Fruit fly (Drosophila melanogaster) whole organism, embryonic: ENCODE data around the gene CG3368.

Experiments used
- Ada2b ChIP-seq: fragments of 200-800 bp; sonication (Bioruptor generic); IDR thresholded peaks from 2 replicates; pipeline ENCODE4 v1.3.6; 2022; ENCODE audit warnings: missing biosample characterization, missing genetic modification characterization
- Adf1 ChIP-seq: fragments of 200-800 bp; sonication (Bioruptor generic); IDR thresholded peaks from 2 replicates; pipeline ENCODE4 v1.3.6; 2022; ENCODE audit warnings: missing biosample characterization, missing genetic modification characterization
- CG10209 ChIP-seq: fragments of 200-800 bp; sonication (Bioruptor generic); optimal IDR thresholded peaks from 3 replicates; lab custom pipeline; 2017; ENCODE audit warnings: missing biosample characterization, mild to moderate bottlenecking, missing genetic modification characterization, missing genetic modification reagents
- CG10431 ChIP-seq: fragments of 200-800 bp; sonication (Bioruptor generic); optimal IDR thresholded peaks from 3 replicates; lab custom pipeline; 2018; ENCODE audit warnings: missing biosample characterization, mild to moderate bottlenecking, missing genetic modification characterization
- CG10959 ChIP-seq: fragments of 200-800 bp; sonication (Bioruptor generic); IDR thresholded peaks from 2 replicates; pipeline ENCODE4 v1.3.6; 2022; ENCODE audit warnings: missing biosample characterization, missing genetic modification characterization
- CG11696 ChIP-seq: fragments of 200-800 bp; sonication (Bioruptor generic); IDR thresholded peaks from 2 replicates; pipeline ENCODE4 v1.3.6; 2022; ENCODE audit warnings: missing biosample characterization, missing genetic modification characterization
- CG12155 ChIP-seq: fragments of 200-800 bp; sonication (Bioruptor generic); optimal IDR thresholded peaks from 3 replicates; lab custom pipeline; 2016; ENCODE audit warnings: missing biosample characterization, missing genetic modification characterization
- CG12744 ChIP-seq: fragments of 200-800 bp; sonication (Bioruptor generic); optimal IDR thresholded peaks from 2 replicates; lab custom pipeline; 2016; ENCODE audit warnings: missing biosample characterization, missing genetic modification characterization
- CG12769 ChIP-seq: fragments of 200-800 bp; sonication (Bioruptor generic); optimal IDR thresholded peaks from 2 replicates; lab custom pipeline; 2019; ENCODE audit warnings: missing biosample characterization, mild to moderate bottlenecking, missing genetic modification characterization, moderate library complexity
- CG13775 ChIP-seq: fragments of 200-800 bp; sonication (Bioruptor generic); optimal IDR thresholded peaks from 3 replicates; lab custom pipeline; 2017; ENCODE audit warnings: missing biosample characterization, mild to moderate bottlenecking, missing genetic modification characterization
- CG14965 ChIP-seq: fragments of 200-800 bp; sonication (Bioruptor generic); optimal IDR thresholded peaks from 2 replicates; lab custom pipeline; 2016; ENCODE audit warnings: missing biosample characterization, missing genetic modification characterization, borderline replicate concordance
- CG1602 ChIP-seq: fragments of 200-800 bp; sonication (Bioruptor generic); optimal IDR thresholded peaks from 3 replicates; lab custom pipeline; 2016; ENCODE audit warnings: missing biosample characterization, missing genetic modification characterization
- CG1647 ChIP-seq: fragments of 200-800 bp; sonication (Bioruptor generic); optimal IDR thresholded peaks from 3 replicates; lab custom pipeline; 2016; ENCODE audit warnings: missing biosample characterization, missing genetic modification characterization
- CG17802 ChIP-seq: fragments of 200-800 bp; sonication (Bioruptor generic); optimal IDR thresholded peaks from 2 replicates; lab custom pipeline; 2018; ENCODE audit warnings: missing biosample characterization, mild to moderate bottlenecking, missing genetic modification characterization, moderate library complexity
- CG17829 ChIP-seq: fragments of 200-800 bp; optimal IDR thresholded peaks from 2 replicates; lab custom pipeline; 2019; ENCODE audit warnings: missing biosample characterization, mild to moderate bottlenecking, missing genetic modification characterization, moderate library complexity
- CG2875 ChIP-seq: fragments of 200-800 bp; sonication (Bioruptor generic); optimal IDR thresholded peaks from 2 replicates; lab custom pipeline; 2017; ENCODE audit warnings: missing biosample characterization, mild to moderate bottlenecking, missing genetic modification characterization, missing genetic modification reagents
- CG3065 ChIP-seq: fragments of 200-800 bp; sonication (Bioruptor generic); optimal IDR thresholded peaks from 2 replicates; lab custom pipeline; 2016; ENCODE audit warnings: missing biosample characterization, missing genetic modification characterization
- CG43689 ChIP-seq: fragments of 200-800 bp; sonication (Bioruptor generic); IDR thresholded peaks from 2 replicates; pipeline ENCODE4 v1.3.6; 2022; ENCODE audit warnings: missing biosample characterization, missing genetic modification characterization
- CG6175 ChIP-seq: fragments of 200-800 bp; sonication (Bioruptor generic); IDR thresholded peaks from 3 replicates; pipeline ENCODE4 v1.3.6; 2022; ENCODE audit warnings: missing biosample characterization, missing genetic modification characterization
- Dad ChIP-seq: fragments of 200-800 bp; sonication (Bioruptor generic); optimal IDR thresholded peaks from 3 replicates; lab custom pipeline; 2016; ENCODE audit warnings: missing biosample characterization, missing genetic modification characterization
- Doc2 ChIP-seq: fragments of 200-800 bp; sonication (Bioruptor generic); IDR thresholded peaks from 2 replicates; pipeline ENCODE4 v1.3.6; 2022; ENCODE audit warnings: missing biosample characterization, missing genetic modification characterization
- Drgx ChIP-seq: fragments of 200-800 bp; sonication (Bioruptor generic); IDR thresholded peaks from 2 replicates; pipeline ENCODE4 v1.3.6; 2022; ENCODE audit warnings: missing biosample characterization, missing genetic modification characterization
- Ets65A ChIP-seq: fragments of 200-800 bp; sonication (Bioruptor generic); peaks from one replicate; lab custom pipeline; 2016; ENCODE audit warnings: missing biosample characterization, missing genetic modification characterization
- H2.0 ChIP-seq: fragments of 200-800 bp; sonication (Bioruptor generic); IDR thresholded peaks from 2 replicates; pipeline ENCODE4 v1.3.6; 2022; ENCODE audit warnings: missing biosample characterization, missing genetic modification characterization
- Hmr ChIP-seq: fragments of 200-800 bp; sonication (Bioruptor generic); optimal IDR thresholded peaks from 3 replicates; lab custom pipeline; 2017; ENCODE audit warnings: mild to moderate bottlenecking, missing biosample characterization, missing genetic modification reagents, missing genetic modification characterization
- Hr3 ChIP-seq: fragments of 200-800 bp; sonication (Bioruptor generic); optimal IDR thresholded peaks from 3 replicates; lab custom pipeline; 2016; ENCODE audit warnings: missing biosample characterization, missing genetic modification characterization
- Meics ChIP-seq: fragments of 200-800 bp; sonication (Bioruptor generic); optimal IDR thresholded peaks from 2 replicates; lab custom pipeline; 2017; ENCODE audit warnings: missing biosample characterization, mild to moderate bottlenecking, missing genetic modification characterization
- NC2β ChIP-seq: fragments of 200-800 bp; sonication (Bioruptor generic); optimal IDR thresholded peaks from 2 replicates; lab custom pipeline; 2016; ENCODE audit warnings: missing biosample characterization, missing genetic modification characterization
- Six4 ChIP-seq: fragments of 200-800 bp; sonication (Bioruptor generic); optimal IDR thresholded peaks from 2 replicates; lab custom pipeline; 2016; ENCODE audit warnings: missing biosample characterization, missing genetic modification characterization
- Sox102F ChIP-seq: fragments of 200-800 bp; sonication (Bioruptor generic); optimal IDR thresholded peaks from 2 replicates; lab custom pipeline; 2018; ENCODE audit warnings: missing biosample characterization, mild to moderate bottlenecking, missing genetic modification characterization, moderate library complexity
- Spps ChIP-seq: fragments of 200-800 bp; sonication (Bioruptor generic); optimal IDR thresholded peaks from 2 replicates; lab custom pipeline; 2018; ENCODE audit warnings: missing biosample characterization, mild to moderate bottlenecking, missing genetic modification characterization
- Usf ChIP-seq: fragments of 200-800 bp; sonication (Bioruptor generic); optimal IDR thresholded peaks from 2 replicates; lab custom pipeline; 2017; ENCODE audit warnings: missing genotype, missing biosample characterization, missing genetic modification characterization
- Xrp1 ChIP-seq: fragments of 200-800 bp; sonication (Bioruptor generic); IDR thresholded peaks from 2 replicates; pipeline ENCODE4 v1.3.6; 2022; ENCODE audit warnings: missing biosample characterization, missing genetic modification characterization
- ab ChIP-seq: fragments of 200-800 bp; sonication (Bioruptor generic); optimal IDR thresholded peaks from 2 replicates; lab custom pipeline; 2016; ENCODE audit warnings: missing biosample characterization, missing genetic modification characterization
- al ChIP-seq: fragments of 200-800 bp; sonication (Bioruptor generic); IDR thresholded peaks from 2 replicates; pipeline ENCODE4 v1.3.6; 2022; ENCODE audit warnings: missing biosample characterization, missing genetic modification characterization
- ato ChIP-seq: fragments of 200-800 bp; sonication (Bioruptor generic); IDR thresholded peaks from 2 replicates; pipeline ENCODE4 v1.3.6; 2022; ENCODE audit warnings: missing biosample characterization, missing genetic modification characterization; ENCODE audit not compliant: partially characterized antibody
- az2 ChIP-seq: fragments of 200-800 bp; sonication (Bioruptor generic); optimal IDR thresholded peaks from 3 replicates; lab custom pipeline; 2016; ENCODE audit warnings: missing biosample characterization, missing genetic modification characterization
- bigmax ChIP-seq: fragments of 200-800 bp; sonication (Bioruptor generic); optimal IDR thresholded peaks from 2 replicates; lab custom pipeline; 2018; ENCODE audit warnings: missing biosample characterization, mild to moderate bottlenecking, missing genetic modification characterization
- btn ChIP-seq: fragments of 200-800 bp; sonication (Bioruptor generic); optimal IDR thresholded peaks from 2 replicates; lab custom pipeline; 2016; ENCODE audit warnings: missing biosample characterization, missing genetic modification characterization
- chif ChIP-seq, 2 experiments: fragments of 200-800 bp; sonication (Bioruptor generic); optimal IDR thresholded peaks; 3 replicates each; lab custom pipeline; 2016; ENCODE audit warnings: missing biosample characterization in 2 of 2, missing genetic modification characterization in 2 of 2
- dpn ChIP-seq, 2 experiments: fragments of 200-800 bp; sonication (Bioruptor generic); optimal IDR thresholded peaks; 3 replicates each; lab custom pipeline; 2016; ENCODE audit warnings: missing biosample characterization in 2 of 2, missing genetic modification characterization in 2 of 2
- dysf ChIP-seq: fragments of 200-800 bp; sonication (Bioruptor generic); IDR thresholded peaks from 3 replicates; pipeline ENCODE4 v1.3.6; 2022; ENCODE audit warnings: missing biosample characterization, missing genetic modification characterization
- fd64A ChIP-seq: fragments of 200-800 bp; sonication (Bioruptor generic); optimal IDR thresholded peaks from 3 replicates; lab custom pipeline; 2018; ENCODE audit warnings: missing biosample characterization, mild to moderate bottlenecking, missing genetic modification characterization
- gt ChIP-seq: fragments of 200-800 bp; sonication (Bioruptor generic); IDR thresholded peaks from 2 replicates; pipeline ENCODE4 v1.3.6; 2022; ENCODE audit warnings: missing biosample characterization, missing genetic modification characterization
- hb ChIP-seq: fragments of 200-800 bp; sonication (Bioruptor generic); IDR thresholded peaks from 3 replicates; pipeline ENCODE4 v1.3.6; 2022; ENCODE audit warnings: missing biosample characterization, missing genetic modification characterization; ENCODE audit not compliant: partially characterized antibody
- her ChIP-seq: fragments of 200-800 bp; sonication (Bioruptor generic); optimal IDR thresholded peaks from 2 replicates; lab custom pipeline; 2016; ENCODE audit warnings: missing biosample characterization, missing genetic modification characterization
- kni ChIP-seq: fragments of 200-800 bp; sonication (Bioruptor generic); optimal IDR thresholded peaks from 3 replicates; lab custom pipeline; 2017; ENCODE audit warnings: mild to moderate bottlenecking, missing biosample characterization, missing genetic modification reagents, missing genetic modification characterization
- mld ChIP-seq: fragments of 200-800 bp; sonication (Bioruptor generic); IDR thresholded peaks from 3 replicates; pipeline ENCODE4 v1.3.6; 2022; ENCODE audit warnings: missing biosample characterization, missing genetic modification characterization; ENCODE audit not compliant: partially characterized antibody
- oc ChIP-seq: fragments of 200-800 bp; sonication (Bioruptor generic); optimal IDR thresholded peaks from 2 replicates; lab custom pipeline; 2018; ENCODE audit warnings: missing biosample characterization, mild to moderate bottlenecking, missing genetic modification characterization, moderate library complexity
- phol ChIP-seq: fragments of 200-800 bp; sonication (Bioruptor generic); optimal IDR thresholded peaks from 3 replicates; lab custom pipeline; 2018; ENCODE audit warnings: missing biosample characterization, mild to moderate bottlenecking, missing genetic modification characterization, moderate library complexity
- tin ChIP-seq: fragments of 200-800 bp; sonication (Bioruptor generic); optimal IDR thresholded peaks from 3 replicates; lab custom pipeline; 2016; ENCODE audit warnings: missing biosample characterization, missing genetic modification characterization

CG3368 gene

dm6 chr3R:27244742-27245400 is 38.7 kb upstream of the CG3368 start, which contains the start of gene CG18766 (continued):
- no peak for TF ChIP-seq CG10959 (GFP tag; lab: Robert Waterston, UW)
- TF ChIP-seq Six4 (GFP tag; lab: Kevin White, UChicago) = no peak
- TF ChIP-seq CG43689 (GFP tag; lab: Robert Waterston, UW) = no peak
- no peak for TF ChIP-seq dysf (GFP tag; lab: Robert Waterston, UW)
- TF ChIP-seq her (GFP tag; lab: Kevin White, UChicago) = peak; percentile 20
- TF ChIP-seq Hr3 = no peak
- peak; percentile 26 for TF ChIP-seq ab (GFP tag; lab: Kevin White, UChicago)
- TF ChIP-seq hb (GFP tag; lab: Robert Waterston, UW) = 0 out of 3 replicates have a peak, but pooled peaks have one; percentile 20
- TF ChIP-seq CG14965 = no peak
- TF ChIP-seq Usf (GFP tag; lab: Kevin White, UChicago) = no peak
- TF ChIP-seq Hmr (GFP tag; lab: Kevin White, UChicago) = peak; percentile 33
- TF ChIP-seq CG6175 = 0 out of 3 replicates have a peak, but pooled peaks have one; percentile 41
- TF ChIP-seq ato = peak; percentile 42; the same call in 1 of the 2 replicates
- TF ChIP-seq kni (GFP tag; lab: Kevin White, UChicago) = no peak
- TF ChIP-seq CG1602 (GFP tag; lab: Kevin White, UChicago) = no peak
- no peak for TF ChIP-seq CG2875
- TF ChIP-seq Sox102F (GFP tag; lab: Kevin White, UChicago) = no peak
- no peak for TF ChIP-seq CG12155 (GFP tag; lab: Kevin White, UChicago)
- TF ChIP-seq bigmax (GFP tag; lab: Kevin White, UChicago) = no peak
- TF ChIP-seq H2.0 (GFP tag; lab: Robert Waterston, UW) = no peak
- no peak for TF ChIP-seq chif (GFP tag; optimal IDR thresholded peaks at IDR 0.05; lab: Kevin White, UChicago)
- TF ChIP-seq CG10431 (GFP tag; lab: Kevin White, UChicago) = no peak
- TF ChIP-seq CG10209 (GFP tag; lab: Kevin White, UChicago) = no peak
- TF ChIP-seq Dad (GFP tag; lab: Kevin White, UChicago) = no peak
- no peak for TF ChIP-seq mld (GFP tag; lab: Robert Waterston, UW)
- no peak for TF ChIP-seq al (GFP tag; lab: Robert Waterston, UW)
- TF ChIP-seq CG17829 (tag; lab: Kevin White, UChicago) = no peak
- no peak for TF ChIP-seq CG1647 (GFP tag; lab: Kevin White, UChicago)
- TF ChIP-seq az2 (GFP tag; lab: Kevin White, UChicago) = no peak
- TF ChIP-seq NC2β (GFP tag; lab: Kevin White, UChicago) = no peak
- TF ChIP-seq btn (GFP tag; lab: Kevin White, UChicago) = no peak
- no peak for TF ChIP-seq Ada2b (GFP tag; lab: Robert Waterston, UW)
- no peak for TF ChIP-seq Doc2 (GFP tag; lab: Robert Waterston, UW)
- peak; percentile 66 for TF ChIP-seq Adf1 (GFP tag; lab: Robert Waterston, UW)
- TF ChIP-seq tin (GFP tag; lab: Kevin White, UChicago) = no peak
- peak; percentile 40 for TF ChIP-seq phol (tag; lab: Kevin White, UChicago)
- peak in 1 of 2 experiments; percentile 10 for TF ChIP-seq dpn (GFP tag; optimal IDR thresholded peaks at IDR 0.05; lab: Kevin White, UChicago)
- peak; percentile 17; the same call in 1 of the 2 replicates for TF ChIP-seq Xrp1 (GFP tag; lab: Robert Waterston, UW)
- no peak for TF ChIP-seq CG3065 (GFP tag; lab: Kevin White, UChicago)
- TF ChIP-seq oc (tag; lab: Kevin White, UChicago) = no peak
- TF ChIP-seq Meics (GFP tag; lab: Kevin White, UChicago) = no peak
- no peak for TF ChIP-seq CG13775 (GFP tag; lab: Kevin White, UChicago)
- no peak for TF ChIP-seq CG17802
- peak; percentile 3 for TF ChIP-seq Spps (tag; lab: Kevin White, UChicago)
- TF ChIP-seq fd64A (GFP tag; lab: Kevin White, UChicago) = no peak
- TF ChIP-seq CG12744 (GFP tag; lab: Kevin White, UChicago) = no peak
- no peak for TF ChIP-seq CG11696 (GFP tag; lab: Robert Waterston, UW)
- peak; percentile 10; the same call in 1 of the 2 replicates for TF ChIP-seq Drgx
- TF ChIP-seq CG12769 (tag; lab: Kevin White, UChicago) = no peak
- TF ChIP-seq gt (GFP tag; lab: Robert Waterston, UW) = no peak
- peak; percentile 41 for TF ChIP-seq Ets65A (GFP tag; lab: Kevin White, UChicago)
